Worm (Caenorhabditis elegans) whole organism, young adult: ENCODE data around the gene T03F6.3.

ENCODE experiments used
- B0261.1 ChIP-seq: sonication (generic microtip); optimal IDR thresholded peaks from 2 replicates; lab custom pipeline; 2016; ENCODE audit warnings: mild to moderate bottlenecking, missing genetic modification characterization, moderate library complexity, missing compliant biosample characterization
- C06A6.2 ChIP-seq: fragments of 200-800 bp; sonication (Bioruptor generic); conservative IDR thresholded peaks from 2 replicates; pipeline ENCODE4 v1.3.6; 2022; ENCODE audit warnings: missing genetic modification characterization, missing compliant biosample characterization
- C17E4.6 ChIP-seq: fragments of 200-800 bp; sonication (Bioruptor generic); IDR thresholded peaks from 2 replicates; pipeline ENCODE4 v1.3.6; 2022; ENCODE audit warnings: missing genetic modification reagents, missing genetic modification characterization, missing compliant biosample characterization
- F23B12.7 ChIP-seq: sonication (generic microtip); optimal IDR thresholded peaks from 2 replicates; lab custom pipeline; 2017; ENCODE audit warnings: missing genetic modification characterization, mild to moderate bottlenecking, missing compliant biosample characterization, antibody characterized with exemption, moderate library complexity; ENCODE audit not compliant: insufficient read depth
- F39B2.1 ChIP-seq: fragments of 200-800 bp; sonication (Bioruptor generic); IDR thresholded peaks from 2 replicates; pipeline ENCODE4 v1.3.6; 2022; ENCODE audit warnings: missing genetic modification reagents, missing genetic modification characterization, missing compliant biosample characterization
- Y53G8AR.9 ChIP-seq: fragments of 200-800 bp; sonication (Bioruptor generic); conservative IDR thresholded peaks from 2 replicates; pipeline ENCODE4 v1.3.6; 2022; ENCODE audit warnings: missing genetic modification reagents, missing genetic modification characterization, missing compliant biosample characterization
- Y79H2A.3 ChIP-seq: fragments of 200-800 bp; sonication (Bioruptor generic); conservative IDR thresholded peaks from 2 replicates; pipeline ENCODE4 v1.3.6; 2022; ENCODE audit warnings: missing genetic modification reagents, missing genetic modification characterization, missing compliant biosample characterization
- aptf-2 ChIP-seq: fragments of 200-800 bp; sonication (Bioruptor generic); conservative IDR thresholded peaks from 2 replicates; pipeline ENCODE4 v1.3.6; 2022; ENCODE audit warnings: missing genetic modification reagents, missing genetic modification characterization, missing compliant biosample characterization
- attf-3 ChIP-seq: fragments of 200-800 bp; sonication (Bioruptor generic); conservative IDR thresholded peaks from 2 replicates; pipeline ENCODE4 v1.3.6; 2022; ENCODE audit warnings: missing genetic modification reagents, missing genetic modification characterization, missing compliant biosample characterization
- attf-5 ChIP-seq: fragments of 200-800 bp; sonication (Bioruptor generic); optimal IDR thresholded peaks from 2 replicates; lab custom pipeline; 2018; ENCODE audit warnings: mild to moderate bottlenecking, missing genetic modification characterization, missing compliant biosample characterization
- ceh-40 ChIP-seq: fragments of 200-800 bp; sonication (Bioruptor generic); IDR thresholded peaks from 2 replicates; pipeline ENCODE4 v1.3.6; 2022; ENCODE audit warnings: missing genetic modification characterization, missing compliant biosample characterization
- ceh-91 ChIP-seq: fragments of 200-800 bp; sonication (Bioruptor generic); IDR thresholded peaks from 2 replicates; pipeline ENCODE4 v1.3.6; 2022; ENCODE audit warnings: missing genetic modification reagents, missing genetic modification characterization, missing compliant biosample characterization
- dpff-1 ChIP-seq: sonication (generic microtip); optimal IDR thresholded peaks from 2 replicates; lab custom pipeline; 2017; ENCODE audit warnings: mild to moderate bottlenecking, missing genetic modification characterization, missing compliant biosample characterization
- dpl-1 ChIP-seq: fragments of 150-350 bp; optimal IDR thresholded peaks from 2 replicates; lab custom pipeline; 2014; ENCODE audit warnings: missing biosample characterization, missing genetic modification reagents, missing genetic modification characterization
- egl-44 ChIP-seq: fragments of 200-800 bp; sonication (Bioruptor generic); IDR thresholded peaks from 2 replicates; pipeline ENCODE4 v1.3.6; 2022; ENCODE audit warnings: missing genetic modification reagents, missing genetic modification characterization, missing compliant biosample characterization
- egrh-3 ChIP-seq: fragments of 200-800 bp; sonication (Bioruptor generic); IDR thresholded peaks from 2 replicates; pipeline ENCODE4 v1.3.6; 2022; ENCODE audit warnings: missing genetic modification reagents, missing genetic modification characterization, missing compliant biosample characterization
- ekl-4 ChIP-seq: fragments of 200-800 bp; sonication (Bioruptor generic); IDR thresholded peaks from 2 replicates; pipeline ENCODE4 v1.3.6; 2022; ENCODE audit warnings: missing genetic modification reagents, missing genetic modification characterization, missing compliant biosample characterization
- fkh-3 ChIP-seq: sonication (generic microtip); optimal IDR thresholded peaks from 2 replicates; lab custom pipeline; 2016; ENCODE audit warnings: mild to moderate bottlenecking, missing genetic modification characterization, missing compliant biosample characterization
- gei-17 ChIP-seq: fragments of 200-800 bp; sonication (Bioruptor generic); optimal IDR thresholded peaks from 2 replicates; lab custom pipeline; 2018; ENCODE audit warnings: mild to moderate bottlenecking, missing genetic modification characterization, missing compliant biosample characterization
- him-1 ChIP-seq: sonication (generic microtip); optimal IDR thresholded peaks from 2 replicates; lab custom pipeline; 2016; ENCODE audit warnings: missing genotype, missing genetic modification reagents, missing genetic modification characterization, missing compliant biosample characterization
- hmg-20 ChIP-seq: fragments of 200-800 bp; sonication (Bioruptor generic); IDR thresholded peaks from 2 replicates; pipeline ENCODE4 v1.3.6; 2022; ENCODE audit warnings: missing genetic modification reagents, missing genetic modification characterization, missing compliant biosample characterization
- let-607 ChIP-seq, 2 experiments: fragments of 200-800 bp in 1 of 2; sonication (Bioruptor generic) in 1 of 2; sonication (generic microtip) in 1 of 2; optimal IDR thresholded peaks; 2 replicates each; lab custom pipeline; 2016 to 2018; ENCODE audit warnings: mild to moderate bottlenecking in 2 of 2, missing compliant biosample characterization in 2 of 2, missing genetic modification characterization in 2 of 2, moderate library complexity in 2 of 2, missing genotype in 1 of 2
- lin-26 ChIP-seq: fragments of 200-800 bp; sonication (Bioruptor generic); IDR thresholded peaks from 2 replicates; pipeline ENCODE4 v1.3.6; 2022; ENCODE audit warnings: missing genetic modification reagents, missing genetic modification characterization, missing compliant biosample characterization
- lin-40 ChIP-seq: sonication (generic microtip); optimal IDR thresholded peaks from 2 replicates; lab custom pipeline; 2016; ENCODE audit warnings: missing genetic modification characterization, mild to moderate bottlenecking, missing compliant biosample characterization, missing genotype, missing genetic modification reagents
- lir-1 ChIP-seq: fragments of 200-800 bp; sonication (Bioruptor generic); conservative IDR thresholded peaks from 2 replicates; pipeline ENCODE4 v1.3.6; 2022; ENCODE audit warnings: missing genetic modification reagents, missing genetic modification characterization, missing compliant biosample characterization
- madf-8 ChIP-seq: fragments of 200-800 bp; sonication (Bioruptor generic); conservative IDR thresholded peaks from 2 replicates; pipeline ENCODE4 v1.3.6; 2022; ENCODE audit warnings: missing genetic modification reagents, missing genetic modification characterization, missing compliant biosample characterization
- mcd-1 ChIP-seq: fragments of 200-800 bp; sonication (Bioruptor generic); IDR thresholded peaks from 2 replicates; pipeline ENCODE4 v1.3.6; 2022; ENCODE audit warnings: missing genetic modification reagents, missing genetic modification characterization, missing compliant biosample characterization
- nhr-120 ChIP-seq: fragments of 200-800 bp; sonication (Bioruptor generic); IDR thresholded peaks from 2 replicates; pipeline ENCODE4 v1.3.6; 2022; ENCODE audit warnings: missing genetic modification characterization, missing compliant biosample characterization
- nhr-179 ChIP-seq: sonication (generic microtip); optimal IDR thresholded peaks from 2 replicates; lab custom pipeline; 2016; ENCODE audit warnings: mild to moderate bottlenecking, missing genetic modification characterization, missing compliant biosample characterization
- sdz-38 ChIP-seq: sonication (generic microtip); optimal IDR thresholded peaks from 2 replicates; lab custom pipeline; 2016; ENCODE audit warnings: missing genotype, missing genetic modification characterization, missing compliant biosample characterization
- snpc-1.3 ChIP-seq: sonication (generic microtip); optimal IDR thresholded peaks from 2 replicates; lab custom pipeline; 2017; ENCODE audit warnings: missing genetic modification characterization, mild to moderate bottlenecking, missing compliant biosample characterization, antibody characterized with exemption, moderate library complexity, missing genotype, missing genetic modification reagents; ENCODE audit not compliant: insufficient read depth
- somi-1 ChIP-seq: fragments of 200-800 bp; sonication (Bioruptor generic); optimal IDR thresholded peaks from 2 replicates; lab custom pipeline; 2018; ENCODE audit warnings: mild to moderate bottlenecking, missing genetic modification characterization, missing compliant biosample characterization
- tbx-9 ChIP-seq: sonication (generic microtip); optimal IDR thresholded peaks from 2 replicates; lab custom pipeline; 2016; ENCODE audit warnings: borderline replicate concordance, missing genetic modification characterization, inconsistent platforms, missing compliant biosample characterization
- zim-3 ChIP-seq: sonication (generic microtip); optimal IDR thresholded peaks from 2 replicates; lab custom pipeline; 2017; ENCODE audit warnings: mild to moderate bottlenecking, missing genetic modification characterization, moderate library complexity, missing compliant biosample characterization
- ztf-18 ChIP-seq: sonication (generic microtip); optimal IDR thresholded peaks from 2 replicates; lab custom pipeline; 2016; ENCODE audit warnings: missing genotype, mild to moderate bottlenecking, missing genetic modification characterization, missing compliant biosample characterization
- ztf-3 ChIP-seq: fragments of 200-800 bp; sonication (Bioruptor generic); optimal IDR thresholded peaks from 2 replicates; lab custom pipeline; 2018; ENCODE audit warnings: mild to moderate bottlenecking, missing genetic modification characterization, missing compliant biosample characterization

T03F6.3 gene

DNA sequence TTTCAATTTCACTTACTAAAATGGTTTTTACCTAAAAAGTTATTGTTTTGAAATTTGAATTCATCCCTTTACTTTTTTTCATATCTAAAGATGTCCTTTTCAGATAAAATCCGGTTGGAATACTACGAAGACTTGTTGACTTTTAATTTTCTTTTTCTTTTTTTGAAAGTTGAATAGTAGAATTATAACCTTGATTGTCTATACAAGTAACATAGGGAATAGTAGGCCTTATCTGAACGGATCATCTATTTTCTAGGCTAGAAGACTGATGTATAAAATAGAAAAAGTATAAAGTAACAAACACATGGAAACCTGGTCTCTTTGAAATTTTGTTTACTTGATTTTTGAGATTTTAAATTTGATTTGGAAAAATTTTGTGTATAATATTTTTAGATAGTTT lies 8.3 kb upstream of the T03F6.3 start (continued):
- TF ChIP-seq ceh-91 (GFP tag; lab: Robert Waterston, UW) (no peak), mcd-1 (GFP tag; lab: Robert Waterston, UW) (no peak), attf-5 (no peak), F39B2.1 (GFP tag; lab: Robert Waterston, UW) (no peak), somi-1 (GFP tag; lab: Kevin White, UChicago) (no peak), sdz-38 (tag; lab: Kevin White, UChicago) (no peak)

DNA sequence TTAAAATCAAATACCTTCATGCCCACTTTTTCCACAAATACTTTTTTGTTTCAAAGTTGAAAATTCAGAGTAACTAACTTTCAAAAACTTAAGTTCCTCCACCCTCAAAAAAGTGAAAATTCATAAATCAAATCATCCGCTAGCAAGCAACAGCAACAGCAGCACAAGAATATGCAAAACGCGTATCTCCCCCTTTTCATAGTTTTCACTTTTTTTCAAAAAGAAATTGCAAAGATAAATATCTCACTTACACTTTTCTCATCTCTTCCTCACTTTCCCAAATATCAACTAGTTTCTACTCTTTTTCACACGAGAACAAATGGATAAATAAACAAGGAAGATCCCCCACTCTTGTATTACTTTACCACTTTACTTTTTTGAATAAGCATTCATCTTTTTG lies 7.5 kb upstream of the T03F6.3 start:
- TF ChIP-seq gei-17 (GFP tag; lab: Kevin White, UChicago), result no peak
- no peak for TF ChIP-seq zim-3 (tag; lab: Kevin White, UChicago)
- TF ChIP-seq tbx-9 (tag; lab: Kevin White, UChicago), result no peak
- TF ChIP-seq egl-44, result no peak
- no peak for TF ChIP-seq ztf-3 (GFP tag; lab: Kevin White, UChicago)
- TF ChIP-seq dpff-1 (tag; lab: Kevin White, UChicago), result no peak
- no peak for TF ChIP-seq lin-40 (tag; lab: Kevin White, UChicago)
- no peak for TF ChIP-seq let-607 (tag; optimal IDR thresholded peaks at IDR 0.05; lab: Kevin White, UChicago)
- no peak for TF ChIP-seq egrh-3 (GFP tag; lab: Robert Waterston, UW)
- TF ChIP-seq C17E4.6, result no peak
- no peak for TF ChIP-seq snpc-1.3 (tag; lab: Kevin White, UChicago)
- no peak for TF ChIP-seq nhr-179 (tag; lab: Kevin White, UChicago)
- no peak for TF ChIP-seq attf-5
- no peak for TF ChIP-seq dpl-1 (GFP tag; lab: Kevin White, UChicago)
- no peak for TF ChIP-seq lin-26

DNA sequence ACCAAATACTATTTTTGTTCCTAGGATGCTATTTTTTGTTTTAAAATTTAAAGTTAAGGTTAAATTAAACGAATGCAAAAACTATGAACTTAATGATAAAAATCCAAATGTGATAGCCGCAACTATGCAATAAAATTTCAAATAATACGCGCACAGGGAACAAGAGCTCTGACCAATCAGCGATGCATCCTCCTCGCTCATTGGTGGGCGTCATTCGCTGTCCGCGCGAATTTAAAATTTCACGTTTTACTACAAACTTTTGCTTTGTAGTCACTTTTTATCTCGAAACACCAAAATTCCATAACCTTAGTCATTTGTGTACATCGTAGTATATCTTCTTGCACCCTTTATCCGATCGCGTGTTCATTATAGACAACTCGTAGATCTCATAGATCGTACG lies 6.0 kb upstream of the T03F6.3 start:
- TF ChIP-seq fkh-3 (tag; lab: Kevin White, UChicago) (no peak), Y79H2A.3 (no peak), him-1 (no peak), B0261.1 (no peak), Y53G8AR.9 (GFP tag; lab: Robert Waterston, UW) (no peak), ekl-4 (GFP tag; lab: Robert Waterston, UW) (no peak), ceh-91 (GFP tag; lab: Robert Waterston, UW) (no peak), hmg-20 (GFP tag; lab: Robert Waterston, UW) (no peak), nhr-120 (GFP tag; lab: Robert Waterston, UW) (no peak), F23B12.7 (no peak), aptf-2 (GFP tag; lab: Robert Waterston, UW) (no peak), madf-8 (GFP tag; lab: Robert Waterston, UW) (no peak), ceh-40 (GFP tag; lab: Robert Waterston, UW) (no peak), ztf-18 (tag; lab: Kevin White, UChicago) (no peak), lir-1 (GFP tag; lab: Robert Waterston, UW) (no peak), attf-3 (no peak), C06A6.2 (GFP tag; lab: Robert Waterston, UW) (no peak)
